Fruit fly (Drosophila melanogaster): ENCODE measurements around the gene beta-Man.

dm6 chr3R:4180543-4181214 is 16.3 kb upstream of the beta-Man start:
- TF ChIP-seq so (GFP tag; IDR thresholded peaks at IDR 0.05) (no peak), pho (GFP tag; optimal IDR thresholded peaks at IDR 0.05) (no peak)
